Worm (Caenorhabditis elegans) whole organism, L1 larva: ENCODE measurements around the gene F52H2.1.
A peak's percentile ranks its signal among the peaks of the same experiment; 100 is the strongest.

Experiments used
- C04F5.9 ChIP-seq: sonication (generic microtip); optimal IDR thresholded peaks from 2 replicates; lab custom pipeline; 2016; ENCODE audit warnings: missing genetic modification characterization, missing compliant biosample characterization
- Y116A8C.19 ChIP-seq: sonication (generic microtip); optimal IDR thresholded peaks from 2 replicates; lab custom pipeline; 2016; ENCODE audit warnings: missing compliant biosample characterization, missing genetic modification characterization, borderline replicate concordance
- aly-2 ChIP-seq: fragments of 150-350 bp; optimal IDR thresholded peaks from 2 replicates; lab custom pipeline; 2014; ENCODE audit warnings: missing biosample characterization, missing genetic modification characterization
- blmp-1 ChIP-seq: fragments of 150-350 bp; optimal IDR thresholded peaks from 2 replicates; lab custom pipeline; 2014; ENCODE audit warnings: missing biosample characterization, missing genetic modification characterization
- ceh-63 ChIP-seq: fragments of 200-800 bp; sonication (Bioruptor generic); optimal IDR thresholded peaks from 2 replicates; lab custom pipeline; 2018; ENCODE audit warnings: mild to moderate bottlenecking, missing genetic modification characterization, missing compliant biosample characterization
- ceh-8 ChIP-seq: fragments of 200-800 bp; sonication (Bioruptor generic); optimal IDR thresholded peaks from 2 replicates; lab custom pipeline; 2018; ENCODE audit warnings: mild to moderate bottlenecking, missing genetic modification characterization, moderate library complexity, missing compliant biosample characterization
- ceh-82 ChIP-seq, 3 experiments: fragments of 150-350 bp in 1 of 3; sonication (generic microtip) in 2 of 3; optimal IDR thresholded peaks; 2 replicates each; lab custom pipeline; 2014 to 2017; ENCODE audit warnings: missing biosample characterization in 3 of 3, missing genetic modification characterization in 3 of 3
- ceh-88 ChIP-seq: fragments of 200-800 bp; sonication (Bioruptor generic); IDR thresholded peaks from 2 replicates; pipeline ENCODE4 v1.3.6; 2022; ENCODE audit warnings: missing genetic modification characterization, missing compliant biosample characterization
- dpl-1 ChIP-seq, 3 experiments: fragments of 150-350 bp in 2 of 3; sonication (generic microtip) in 1 of 3; optimal IDR thresholded peaks; 2 replicates each; lab custom pipeline; 2014 to 2017; ENCODE audit warnings: missing biosample characterization in 3 of 3, missing genetic modification characterization in 3 of 3, missing genetic modification reagents in 3 of 3
- dsc-1 ChIP-seq: sonication (generic microtip); optimal IDR thresholded peaks from 2 replicates; lab custom pipeline; 2016; ENCODE audit warnings: mild to moderate bottlenecking, missing genetic modification characterization, missing compliant biosample characterization
- efl-1 ChIP-seq, 4 experiments: fragments of 150-350 bp; optimal IDR thresholded peaks in 3 of 4; peaks in 1 of 4; 1 replicate in 1 of 4; 2 replicates in 3 of 4; lab custom pipeline; 2014; ENCODE audit warnings: missing biosample characterization in 2 of 4, missing genetic modification characterization in 2 of 4, missing genetic modification reagents in 2 of 4
- efl-3 ChIP-seq: fragments of 200-800 bp; sonication (Bioruptor generic); optimal IDR thresholded peaks from 2 replicates; lab custom pipeline; 2018; ENCODE audit warnings: mild to moderate bottlenecking, missing genetic modification characterization, missing compliant biosample characterization
- egl-13 ChIP-seq: sonication (generic microtip); optimal IDR thresholded peaks from 2 replicates; lab custom pipeline; 2016; ENCODE audit warnings: missing genotype, missing genetic modification reagents, missing genetic modification characterization, missing compliant biosample characterization
- elt-2 ChIP-seq: sonication (generic microtip); optimal IDR thresholded peaks from 2 replicates; lab custom pipeline; 2016; ENCODE audit warnings: missing genetic modification characterization, mild to moderate bottlenecking, inconsistent platforms, missing compliant biosample characterization, missing genetic modification reagents
- elt-3 ChIP-seq, 6 experiments: fragments of 150-350 bp in 1 of 6; sonication (generic microtip); optimal IDR thresholded peaks; 2 replicates each; lab custom pipeline; 2017 to 2018; ENCODE audit warnings: missing biosample characterization in 6 of 6, missing genetic modification characterization in 6 of 6, inconsistent platforms in 1 of 6
- ets-5 ChIP-seq: fragments of 200-800 bp; sonication (Bioruptor generic); IDR thresholded peaks from 2 replicates; pipeline ENCODE4 v1.3.6; 2022; ENCODE audit warnings: missing genetic modification characterization, missing compliant biosample characterization
- fkh-4 ChIP-seq: sonication (generic microtip); optimal IDR thresholded peaks from 2 replicates; lab custom pipeline; 2016; ENCODE audit warnings: missing compliant biosample characterization, missing genetic modification characterization, borderline replicate concordance
- fkh-8 ChIP-seq: sonication (generic microtip); optimal IDR thresholded peaks from 2 replicates; lab custom pipeline; 2016; ENCODE audit warnings: mild to moderate bottlenecking, missing genetic modification characterization, missing compliant biosample characterization
- fos-1 ChIP-seq: fragments of 150-350 bp; optimal IDR thresholded peaks from 2 replicates; lab custom pipeline; 2014; ENCODE audit warnings: missing biosample characterization, missing genetic modification characterization
- hlh-17 ChIP-seq: fragments of 200-800 bp; sonication (Bioruptor generic); optimal IDR thresholded peaks from 2 replicates; lab custom pipeline; 2018; ENCODE audit warnings: missing genetic modification characterization, mild to moderate bottlenecking, missing compliant biosample characterization, moderate library complexity, borderline replicate concordance
- hlh-4 ChIP-seq: sonication (generic microtip); optimal IDR thresholded peaks from 2 replicates; lab custom pipeline; 2016; ENCODE audit warnings: mild to moderate bottlenecking, missing genetic modification characterization, missing compliant biosample characterization
- hpl-2 ChIP-seq: fragments of 150-350 bp; optimal IDR thresholded peaks from 2 replicates; lab custom pipeline; 2014; ENCODE audit warnings: missing biosample characterization, missing genetic modification reagents, missing genetic modification characterization
- isw-1 ChIP-seq: fragments of 200-800 bp; sonication (Bioruptor generic); IDR thresholded peaks from 2 replicates; pipeline ENCODE4 v1.3.6; 2022; ENCODE audit warnings: missing genetic modification characterization, missing compliant biosample characterization
- lin-13 ChIP-seq: fragments of 150-350 bp; optimal IDR thresholded peaks from 2 replicates; lab custom pipeline; 2014; ENCODE audit warnings: missing biosample characterization, missing genetic modification reagents, missing genetic modification characterization
- lin-14 ChIP-seq: fragments of 200-800 bp; sonication (Bioruptor generic); optimal IDR thresholded peaks from 2 replicates; lab custom pipeline; 2018; ENCODE audit warnings: mild to moderate bottlenecking, missing genetic modification characterization, moderate library complexity, missing compliant biosample characterization
- lin-15B ChIP-seq: fragments of 150-350 bp; sonication (generic microtip); optimal IDR thresholded peaks from 3 replicates; lab custom pipeline; 2014; ENCODE audit warnings: missing biosample characterization, missing genetic modification characterization
- lsy-2 ChIP-seq, 2 experiments: fragments of 150-350 bp; optimal IDR thresholded peaks; 2 replicates each; lab custom pipeline; 2014; ENCODE audit warnings: missing biosample characterization in 2 of 2, missing genetic modification characterization in 2 of 2
- mab-9 ChIP-seq: fragments of 200-800 bp; sonication (Bioruptor generic); IDR thresholded peaks from 2 replicates; pipeline ENCODE4 v1.3.6; 2022; ENCODE audit warnings: missing genetic modification reagents, missing genetic modification characterization, missing compliant biosample characterization
- mdl-1 ChIP-seq, 2 experiments: fragments of 150-350 bp; optimal IDR thresholded peaks; 2 replicates each; lab custom pipeline; 2014 to 2017; ENCODE audit warnings: missing biosample characterization in 2 of 2, missing genetic modification characterization in 2 of 2, inconsistent platforms in 1 of 2
- mef-2 ChIP-seq: fragments of 150-350 bp; optimal IDR thresholded peaks from 2 replicates; lab custom pipeline; 2014; ENCODE audit warnings: missing biosample characterization, missing genetic modification characterization
- mep-1 ChIP-seq: fragments of 150-350 bp; optimal IDR thresholded peaks from 2 replicates; lab custom pipeline; 2014; ENCODE audit warnings: missing biosample characterization, missing genetic modification characterization
- nhr-11 ChIP-seq: fragments of 150-350 bp; optimal IDR thresholded peaks from 2 replicates; lab custom pipeline; 2014; ENCODE audit warnings: missing biosample characterization, missing genetic modification characterization
- nhr-12 ChIP-seq: sonication (generic microtip); optimal IDR thresholded peaks from 2 replicates; lab custom pipeline; 2017; ENCODE audit warnings: missing biosample characterization, missing genetic modification characterization
- nhr-20 ChIP-seq: sonication (generic microtip); optimal IDR thresholded peaks from 2 replicates; lab custom pipeline; 2016; ENCODE audit warnings: mild to moderate bottlenecking, missing genetic modification characterization, missing compliant biosample characterization
- nhr-237 ChIP-seq: fragments of 150-350 bp; optimal IDR thresholded peaks from 2 replicates; lab custom pipeline; 2014; ENCODE audit warnings: missing biosample characterization, missing genetic modification characterization
- nhr-28 ChIP-seq: fragments of 150-350 bp; optimal IDR thresholded peaks from 2 replicates; lab custom pipeline; 2014; ENCODE audit warnings: missing biosample characterization, missing genetic modification characterization
- nhr-47 ChIP-seq: sonication (generic microtip); optimal IDR thresholded peaks from 2 replicates; lab custom pipeline; 2016; ENCODE audit warnings: mild to moderate bottlenecking, missing genetic modification characterization, moderate library complexity, missing compliant biosample characterization
- nhr-71 ChIP-seq: sonication (generic microtip); optimal IDR thresholded peaks from 2 replicates; lab custom pipeline; 2016; ENCODE audit warnings: mild to moderate bottlenecking, missing genetic modification characterization, moderate library complexity, missing compliant biosample characterization
- nhr-84 ChIP-seq: sonication (generic microtip); optimal IDR thresholded peaks from 2 replicates; lab custom pipeline; 2017; ENCODE audit warnings: missing biosample characterization, missing genetic modification characterization
- nhr-90 ChIP-seq: sonication (generic microtip); optimal IDR thresholded peaks from 2 replicates; lab custom pipeline; 2016; ENCODE audit warnings: mild to moderate bottlenecking, missing genetic modification characterization, missing compliant biosample characterization; ENCODE audit not compliant: poor library complexity
- pag-3 ChIP-seq: sonication (generic microtip); optimal IDR thresholded peaks from 2 replicates; lab custom pipeline; 2017; ENCODE audit warnings: missing genetic modification characterization, mild to moderate bottlenecking, missing compliant biosample characterization, antibody characterized with exemption, borderline replicate concordance; ENCODE audit not compliant: insufficient read depth
- skn-1 ChIP-seq: fragments of 150-350 bp; optimal IDR thresholded peaks from 2 replicates; lab custom pipeline; 2014; ENCODE audit warnings: missing biosample characterization, missing genetic modification characterization
- snpc-4 ChIP-seq: fragments of 150-350 bp; optimal IDR thresholded peaks from 2 replicates; lab custom pipeline; 2014; ENCODE audit warnings: missing biosample characterization, missing genetic modification characterization
- snu-23 ChIP-seq: sonication (generic microtip); optimal IDR thresholded peaks from 2 replicates; lab custom pipeline; 2016; ENCODE audit warnings: missing genetic modification characterization, missing compliant biosample characterization
- sox-4 ChIP-seq: sonication (generic microtip); optimal IDR thresholded peaks from 2 replicates; lab custom pipeline; 2016; ENCODE audit warnings: missing genetic modification characterization, missing compliant biosample characterization
- tbx-2 ChIP-seq: sonication (generic microtip); optimal IDR thresholded peaks from 2 replicates; lab custom pipeline; 2016; ENCODE audit warnings: missing genetic modification characterization, missing compliant biosample characterization
- unc-130 ChIP-seq: fragments of 150-350 bp; optimal IDR thresholded peaks from 2 replicates; lab custom pipeline; 2017; ENCODE audit warnings: missing biosample characterization, missing genetic modification characterization, inconsistent platforms
- unc-62 ChIP-seq: fragments of 150-350 bp; optimal IDR thresholded peaks from 2 replicates; lab custom pipeline; 2014; ENCODE audit warnings: missing biosample characterization, missing genetic modification reagents, missing genetic modification characterization
- unc-86 ChIP-seq: sonication (generic microtip); optimal IDR thresholded peaks from 2 replicates; lab custom pipeline; 2016; ENCODE audit warnings: missing genetic modification characterization, missing compliant biosample characterization
- vab-15 ChIP-seq: sonication (generic microtip); optimal IDR thresholded peaks from 2 replicates; lab custom pipeline; 2017; ENCODE audit warnings: missing genotype, mild to moderate bottlenecking, missing genetic modification characterization, missing compliant biosample characterization
- xbp-1 ChIP-seq: sonication (generic microtip); optimal IDR thresholded peaks from 2 replicates; lab custom pipeline; 2016; ENCODE audit warnings: missing genetic modification characterization, missing compliant biosample characterization
- zip-4 ChIP-seq: fragments of 200-800 bp; sonication (Bioruptor generic); optimal IDR thresholded peaks from 2 replicates; lab custom pipeline; 2018; ENCODE audit warnings: mild to moderate bottlenecking, missing genetic modification characterization, moderate library complexity, missing compliant biosample characterization

The F52H2.1 gene

ce11 chrX:2590777-2591176 is 17.9 kb downstream of the F52H2.1 start (continued):
- TF ChIP-seq efl-3 (GFP tag; lab: Kevin White, UChicago) (no peak), ets-5 (GFP tag; lab: Robert Waterston, UW) (no peak), unc-62 (GFP tag; lab: Kevin White, UChicago) (no peak), dsc-1 (no peak), pag-3 (no peak), aly-2 (tag; lab: Kevin White, UChicago) (no peak), zip-4 (GFP tag; lab: Kevin White, UChicago) (no peak), tbx-2 (tag; lab: Kevin White, UChicago) (no peak), nhr-237 (no peak), ceh-82 (tag; optimal IDR thresholded peaks at IDR 0.05; lab: Kevin White, UChicago) (no peak), fkh-8 (tag; lab: Kevin White, UChicago) (no peak), isw-1 (GFP tag; lab: Robert Waterston, UW) (no peak), hlh-4 (tag; lab: Kevin White, UChicago) (no peak), lin-15B (tag; lab: Kevin White, UChicago) (no peak), ceh-63 (GFP tag; lab: Kevin White, UChicago) (no peak), elt-2 (no peak), snpc-4 (tag; lab: Kevin White, UChicago) (no peak), mab-9 (no peak), egl-13 (tag; lab: Kevin White, UChicago) (no peak), elt-3 (tag; optimal IDR thresholded peaks at IDR 0.05; lab: Kevin White, UChicago) (peak in 1 of 6 experiments; percentile 76), mdl-1 (tag; optimal IDR thresholded peaks at IDR 0.05; lab: Kevin White, UChicago) (peak in 1 of 2 experiments; percentile 39), skn-1 (tag; lab: Kevin White, UChicago) (peak; percentile 36), nhr-20 (tag; lab: Kevin White, UChicago) (peak; percentile 63), ceh-88 (GFP tag; lab: Robert Waterston, UW) (no peak), unc-86 (tag; lab: Kevin White, UChicago) (no peak), Y116A8C.19 (tag; lab: Kevin White, UChicago) (no peak), fos-1 (no peak), dpl-1 (GFP tag; optimal IDR thresholded peaks at IDR 0.05; lab: Kevin White, UChicago) (no peak), nhr-28 (tag; lab: Kevin White, UChicago) (no peak), mef-2 (no peak), lsy-2 (tag; optimal IDR thresholded peaks at IDR 0.05; lab: Kevin White, UChicago) (peak in 1 of 2 experiments; percentile 34), hpl-2 (no peak), nhr-90 (tag; lab: Kevin White, UChicago) (peak; percentile 36), nhr-12 (no peak), snu-23 (GFP tag; lab: Kevin White, UChicago) (peak; percentile 41), nhr-84 (tag; lab: Kevin White, UChicago) (no peak), C04F5.9 (tag; lab: Kevin White, UChicago) (no peak), nhr-11 (tag; lab: Kevin White, UChicago) (no peak), sox-4 (tag; lab: Kevin White, UChicago) (no peak), fkh-4 (tag; lab: Kevin White, UChicago) (no peak), mep-1 (tag; lab: Kevin White, UChicago) (peak; percentile 21), hlh-17 (no peak), efl-1 (optimal IDR thresholded peaks at IDR 0.05; lab: Kevin White, UChicago) (no peak), efl-1 (GFP tag; optimal IDR thresholded peaks at IDR 0.05 in 1 of 2; lab: Kevin White, UChicago) (no peak)

DNA sequence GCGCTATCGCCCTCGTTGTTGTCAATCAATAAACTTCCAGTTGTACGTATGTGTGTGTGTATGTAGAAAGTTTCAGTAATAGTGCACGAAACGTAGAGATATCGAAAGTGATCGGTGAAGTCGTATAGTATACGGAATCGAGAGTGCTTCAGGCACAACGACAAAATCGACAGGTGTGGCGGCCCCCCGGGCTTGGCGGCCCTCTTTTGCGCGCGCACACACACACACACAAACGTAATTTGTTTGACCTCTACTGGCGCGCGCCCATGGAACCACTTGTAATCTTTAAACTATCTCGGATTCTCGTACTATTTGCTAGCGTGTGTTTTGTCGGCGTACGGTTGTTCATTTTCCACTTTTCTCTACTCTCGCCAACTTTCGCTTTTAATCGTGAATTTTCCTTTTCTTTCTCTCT is 18.7 kb downstream of the F52H2.1 start:
- peak; percentile 14 for TF ChIP-seq lin-13 (GFP tag; lab: Kevin White, UChicago)
- TF ChIP-seq unc-130 (tag; lab: Kevin White, UChicago): peak; percentile 79
- TF ChIP-seq nhr-47 (tag; lab: Kevin White, UChicago): peak; percentile 53
- TF ChIP-seq nhr-71 (tag; lab: Kevin White, UChicago): peak; percentile 85
- no peak for TF ChIP-seq mep-1 (tag; lab: Kevin White, UChicago)
- no peak for TF ChIP-seq nhr-12
- peak; percentile 85 for TF ChIP-seq snu-23 (GFP tag; lab: Kevin White, UChicago)
- TF ChIP-seq ceh-8 (GFP tag; lab: Kevin White, UChicago): no peak
- TF ChIP-seq dsc-1: no peak
- no peak for TF ChIP-seq vab-15 (tag; lab: Kevin White, UChicago)
- no peak for TF ChIP-seq zip-4 (GFP tag; lab: Kevin White, UChicago)
- peak; percentile 8 for TF ChIP-seq nhr-84 (tag; lab: Kevin White, UChicago)
- TF ChIP-seq xbp-1 (tag; lab: Kevin White, UChicago): peak; percentile 49
- TF ChIP-seq blmp-1: peak; percentile 97
- TF ChIP-seq fkh-4 (tag; lab: Kevin White, UChicago): no peak
- peak; percentile 93 for TF ChIP-seq lin-14 (GFP tag; lab: Kevin White, UChicago)
